Worm (Caenorhabditis elegans): ENCODE data around the gene pqbp-1.1.

The pqbp-1.1 gene

ce11 chrIV:291356-291755 lies 29.9 kb upstream of the pqbp-1.1 start, which contains the start of gene T21D12.7:
Gene T21D12.7 (minus strand): TSS chrIV:291456.
- TF ChIP-seq hmg-4 (GFP tag; optimal IDR thresholded peaks at IDR 0.05) (no peak), scrt-1 (GFP tag; IDR thresholded peaks at IDR 0.05) (no peak), B0310.2 (tag; optimal IDR thresholded peaks at IDR 0.05) (no peak)

- TF ChIP-seq pes-1 (GFP tag; IDR thresholded peaks at IDR 0.05) (no peak), ama-1 (optimal IDR thresholded peaks at IDR 0.05) (no peak), sea-1 (GFP tag; conservative IDR thresholded peaks at IDR 0.05) (no peak), tra-4 (tag; optimal IDR thresholded peaks at IDR 0.05) (no peak), aly-1 (tag; optimal IDR thresholded peaks at IDR 0.05) (no peak), hmbx-1 (tag; optimal IDR thresholded peaks at IDR 0.05) (no peak), tbx-37 (GFP tag; conservative IDR thresholded peaks at IDR 0.05) (no peak), ets-7 (tag; optimal IDR thresholded peaks at IDR 0.05) (no peak), F13C5.2 (tag; optimal IDR thresholded peaks at IDR 0.05) (no peak), hnd-1 (tag; optimal IDR thresholded peaks at IDR 0.05) (no peak)
These were observed 28.9 kb upstream of the pqbp-1.1 start for ce11 chrIV:290387-290786.

ce11 chrIV:288027-288426 lies 26.5 kb upstream of the pqbp-1.1 start, which contains the start of gene T21D12.14:
Gene T21D12.14 (minus strand): TSS chrIV:288127.
- no peak for TF ChIP-seq ets-7 (tag; optimal IDR thresholded peaks at IDR 0.05)
- no peak for TF ChIP-seq hmbx-1 (tag; optimal IDR thresholded peaks at IDR 0.05)
- TF ChIP-seq sea-1 (GFP tag; conservative IDR thresholded peaks at IDR 0.05) = no peak
- no peak for TF ChIP-seq tbx-11 (GFP tag; IDR thresholded peaks at IDR 0.05)
- TF ChIP-seq pes-1 (GFP tag; IDR thresholded peaks at IDR 0.05) = no peak
- no peak for TF ChIP-seq scrt-1 (GFP tag; IDR thresholded peaks at IDR 0.05)
- TF ChIP-seq tbx-37 (GFP tag; conservative IDR thresholded peaks at IDR 0.05) = no peak
- no peak for TF ChIP-seq aly-1 (tag; optimal IDR thresholded peaks at IDR 0.05)
- no peak for TF ChIP-seq F13C5.2 (tag; optimal IDR thresholded peaks at IDR 0.05)
- no peak for TF ChIP-seq flt-1 (GFP tag; IDR thresholded peaks at IDR 0.05)
- TF ChIP-seq ceh-13 (GFP tag; optimal IDR thresholded peaks at IDR 0.05) = no peak
- TF ChIP-seq ama-1 (optimal IDR thresholded peaks at IDR 0.05) = no peak

- TF ChIP-seq hmbx-1 (tag; optimal IDR thresholded peaks at IDR 0.05) (no peak), tbx-11 (GFP tag; IDR thresholded peaks at IDR 0.05) (no peak), sea-1 (GFP tag; conservative IDR thresholded peaks at IDR 0.05) (no peak), B0310.2 (tag; optimal IDR thresholded peaks at IDR 0.05) (no peak), ama-1 (optimal IDR thresholded peaks at IDR 0.05) (no peak), tbx-37 (GFP tag; conservative IDR thresholded peaks at IDR 0.05) (no peak), ceh-36 (tag; optimal IDR thresholded peaks at IDR 0.05) (no peak), F13C5.2 (tag; optimal IDR thresholded peaks at IDR 0.05) (no peak), pes-1 (GFP tag; IDR thresholded peaks at IDR 0.05) (no peak), ets-7 (tag; optimal IDR thresholded peaks at IDR 0.05) (no peak), ceh-13 (GFP tag; optimal IDR thresholded peaks at IDR 0.05) (no peak)
These were observed 21.9 kb upstream of the pqbp-1.1 start, which contains the start of gene best-19 for ce11 chrIV:283347-283746. Gene best-19 (plus strand): TSS chrIV:283647.

- TF ChIP-seq tbx-37 (GFP tag; conservative IDR thresholded peaks at IDR 0.05) (no peak), B0310.2 (tag; optimal IDR thresholded peaks at IDR 0.05) (no peak), ama-1 (optimal IDR thresholded peaks at IDR 0.05) (no peak), ceh-36 (tag; optimal IDR thresholded peaks at IDR 0.05) (no peak), flt-1 (GFP tag; IDR thresholded peaks at IDR 0.05) (no peak), hmg-4 (GFP tag; optimal IDR thresholded peaks at IDR 0.05) (no peak), tra-4 (tag; optimal IDR thresholded peaks at IDR 0.05) (no peak), ceh-13 (GFP tag; optimal IDR thresholded peaks at IDR 0.05) (no peak), aly-1 (tag; optimal IDR thresholded peaks at IDR 0.05) (no peak), ets-7 (tag; optimal IDR thresholded peaks at IDR 0.05) (no peak), tbx-11 (GFP tag; IDR thresholded peaks at IDR 0.05) (no peak), hnd-1 (tag; optimal IDR thresholded peaks at IDR 0.05) (no peak), sea-1 (GFP tag; conservative IDR thresholded peaks at IDR 0.05) (no peak), F13C5.2 (tag; optimal IDR thresholded peaks at IDR 0.05) (no peak), hmbx-1 (tag; optimal IDR thresholded peaks at IDR 0.05) (no peak), scrt-1 (GFP tag; IDR thresholded peaks at IDR 0.05) (no peak), pes-1 (GFP tag; IDR thresholded peaks at IDR 0.05) (no peak)
These were observed 20.5 kb upstream of the pqbp-1.1 start for ce11 chrIV:282008-282407.

ce11 chrIV:278284-278683 lies 16.8 kb upstream of the pqbp-1.1 start:
- TF ChIP-seq scrt-1 (GFP tag; IDR thresholded peaks at IDR 0.05) (no peak), ceh-13 (GFP tag; optimal IDR thresholded peaks at IDR 0.05) (no peak), hmg-4 (GFP tag; optimal IDR thresholded peaks at IDR 0.05) (no peak), flt-1 (GFP tag; IDR thresholded peaks at IDR 0.05) (no peak), B0310.2 (tag; optimal IDR thresholded peaks at IDR 0.05) (no peak), hnd-1 (tag; optimal IDR thresholded peaks at IDR 0.05) (no peak), tbx-37 (GFP tag; conservative IDR thresholded peaks at IDR 0.05) (no peak), tra-4 (tag; optimal IDR thresholded peaks at IDR 0.05) (no peak), sea-1 (GFP tag; conservative IDR thresholded peaks at IDR 0.05) (no peak), ama-1 (optimal IDR thresholded peaks at IDR 0.05) (no peak), tbx-11 (GFP tag; IDR thresholded peaks at IDR 0.05) (no peak), F13C5.2 (tag; optimal IDR thresholded peaks at IDR 0.05) (no peak), hmbx-1 (tag; optimal IDR thresholded peaks at IDR 0.05) (no peak)

- TF ChIP-seq tra-4 (tag; optimal IDR thresholded peaks at IDR 0.05) (no peak), hmbx-1 (tag; optimal IDR thresholded peaks at IDR 0.05) (no peak), hmg-4 (GFP tag; optimal IDR thresholded peaks at IDR 0.05) (no peak), B0310.2 (tag; optimal IDR thresholded peaks at IDR 0.05) (no peak), ets-7 (tag; optimal IDR thresholded peaks at IDR 0.05) (no peak), sea-1 (GFP tag; conservative IDR thresholded peaks at IDR 0.05) (no peak), pes-1 (GFP tag; IDR thresholded peaks at IDR 0.05) (no peak), F13C5.2 (tag; optimal IDR thresholded peaks at IDR 0.05) (no peak), scrt-1 (GFP tag; IDR thresholded peaks at IDR 0.05) (no peak), tbx-37 (GFP tag; conservative IDR thresholded peaks at IDR 0.05) (no peak), ama-1 (optimal IDR thresholded peaks at IDR 0.05) (no peak), ceh-36 (tag; optimal IDR thresholded peaks at IDR 0.05) (no peak), aly-1 (tag; optimal IDR thresholded peaks at IDR 0.05) (no peak), tbx-11 (GFP tag; IDR thresholded peaks at IDR 0.05) (no peak), hnd-1 (tag; optimal IDR thresholded peaks at IDR 0.05) (no peak), flt-1 (GFP tag; IDR thresholded peaks at IDR 0.05) (no peak), ceh-13 (GFP tag; optimal IDR thresholded peaks at IDR 0.05) (no peak)
These were observed 13.7 kb upstream of the pqbp-1.1 start for ce11 chrIV:275146-275545.

All from whole organism, early embryonic.